Worm (Caenorhabditis elegans) whole organism, young adult: ENCODE data around the gene clec-56.

ENCODE experiments used
- B0261.1 ChIP-seq: sonication (generic microtip); optimal IDR thresholded peaks from 2 replicates; lab custom pipeline; 2016; ENCODE audit warnings: mild to moderate bottlenecking, missing genetic modification characterization, moderate library complexity, missing compliant biosample characterization
- F33H1.4 ChIP-seq: fragments of 200-800 bp; sonication (Bioruptor generic); IDR thresholded peaks from 2 replicates; pipeline ENCODE4 v1.3.6; 2022; ENCODE audit warnings: missing genetic modification reagents, missing genetic modification characterization, missing compliant biosample characterization
- F37B4.10 ChIP-seq: fragments of 200-800 bp; sonication (Bioruptor generic); IDR thresholded peaks from 2 replicates; pipeline ENCODE4 v1.3.6; 2022; ENCODE audit warnings: missing genetic modification characterization, missing compliant biosample characterization
- F52B5.7 ChIP-seq: sonication (generic microtip); optimal IDR thresholded peaks from 2 replicates; lab custom pipeline; 2016; ENCODE audit warnings: mild to moderate bottlenecking, missing genetic modification characterization, missing compliant biosample characterization
- Y79H2A.3 ChIP-seq: fragments of 200-800 bp; sonication (Bioruptor generic); conservative IDR thresholded peaks from 2 replicates; pipeline ENCODE4 v1.3.6; 2022; ENCODE audit warnings: missing genetic modification reagents, missing genetic modification characterization, missing compliant biosample characterization
- ZK185.1 ChIP-seq: sonication (generic microtip); optimal IDR thresholded peaks from 2 replicates; lab custom pipeline; 2016; ENCODE audit warnings: mild to moderate bottlenecking, missing genetic modification characterization, missing compliant biosample characterization; ENCODE audit not compliant: poor library complexity, severe bottlenecking
- athp-1 ChIP-seq: sonication (generic microtip); optimal IDR thresholded peaks from 2 replicates; lab custom pipeline; 2017; ENCODE audit warnings: mild to moderate bottlenecking, missing genetic modification characterization, missing compliant biosample characterization
- attf-3 ChIP-seq: fragments of 200-800 bp; sonication (Bioruptor generic); conservative IDR thresholded peaks from 2 replicates; pipeline ENCODE4 v1.3.6; 2022; ENCODE audit warnings: missing genetic modification reagents, missing genetic modification characterization, missing compliant biosample characterization
- bed-2 ChIP-seq: fragments of 200-800 bp; sonication (Bioruptor generic); IDR thresholded peaks from 2 replicates; pipeline ENCODE4 v1.3.6; 2022; ENCODE audit warnings: missing genetic modification reagents, missing genetic modification characterization, missing compliant biosample characterization
- cebp-2 ChIP-seq: fragments of 200-800 bp; sonication (Bioruptor generic); IDR thresholded peaks from 2 replicates; pipeline ENCODE4 v1.3.6; 2022; ENCODE audit warnings: missing genetic modification characterization, missing compliant biosample characterization
- ceh-100 ChIP-seq: fragments of 200-800 bp; sonication (Bioruptor generic); IDR thresholded peaks from 2 replicates; pipeline ENCODE4 v1.3.6; 2022; ENCODE audit warnings: missing genetic modification reagents, missing genetic modification characterization, missing compliant biosample characterization
- ceh-40 ChIP-seq: fragments of 200-800 bp; sonication (Bioruptor generic); IDR thresholded peaks from 2 replicates; pipeline ENCODE4 v1.3.6; 2022; ENCODE audit warnings: missing genetic modification characterization, missing compliant biosample characterization
- chd-7 ChIP-seq: sonication (generic microtip); optimal IDR thresholded peaks from 2 replicates; lab custom pipeline; 2016; ENCODE audit warnings: mild to moderate bottlenecking, missing genetic modification characterization, moderate library complexity, missing compliant biosample characterization
- dox-1 ChIP-seq: fragments of 200-800 bp; sonication (Bioruptor generic); IDR thresholded peaks from 2 replicates; pipeline ENCODE4 v1.3.6; 2022; ENCODE audit warnings: missing genetic modification reagents, missing genetic modification characterization, missing compliant biosample characterization
- egl-44 ChIP-seq: fragments of 200-800 bp; sonication (Bioruptor generic); IDR thresholded peaks from 2 replicates; pipeline ENCODE4 v1.3.6; 2022; ENCODE audit warnings: missing genetic modification reagents, missing genetic modification characterization, missing compliant biosample characterization
- ekl-4 ChIP-seq: fragments of 200-800 bp; sonication (Bioruptor generic); IDR thresholded peaks from 2 replicates; pipeline ENCODE4 v1.3.6; 2022; ENCODE audit warnings: missing genetic modification reagents, missing genetic modification characterization, missing compliant biosample characterization
- fkh-3 ChIP-seq: sonication (generic microtip); optimal IDR thresholded peaks from 2 replicates; lab custom pipeline; 2016; ENCODE audit warnings: mild to moderate bottlenecking, missing genetic modification characterization, missing compliant biosample characterization
- gei-17 ChIP-seq: fragments of 200-800 bp; sonication (Bioruptor generic); optimal IDR thresholded peaks from 2 replicates; lab custom pipeline; 2018; ENCODE audit warnings: mild to moderate bottlenecking, missing genetic modification characterization, missing compliant biosample characterization
- him-1 ChIP-seq: sonication (generic microtip); optimal IDR thresholded peaks from 2 replicates; lab custom pipeline; 2016; ENCODE audit warnings: missing genotype, missing genetic modification reagents, missing genetic modification characterization, missing compliant biosample characterization
- hmg-1.2 ChIP-seq: fragments of 200-800 bp; sonication (Bioruptor generic); IDR thresholded peaks from 2 replicates; pipeline ENCODE4 v1.3.6; 2022; ENCODE audit warnings: missing genetic modification reagents, missing genetic modification characterization, missing compliant biosample characterization
- hmg-20 ChIP-seq: fragments of 200-800 bp; sonication (Bioruptor generic); IDR thresholded peaks from 2 replicates; pipeline ENCODE4 v1.3.6; 2022; ENCODE audit warnings: missing genetic modification reagents, missing genetic modification characterization, missing compliant biosample characterization
- lag-1 ChIP-seq: fragments of 200-800 bp; sonication (Bioruptor generic); IDR thresholded peaks from 2 replicates; pipeline ENCODE4 v1.3.6; 2022; ENCODE audit warnings: missing genetic modification reagents, missing genetic modification characterization, missing compliant biosample characterization
- lin-26 ChIP-seq: fragments of 200-800 bp; sonication (Bioruptor generic); IDR thresholded peaks from 2 replicates; pipeline ENCODE4 v1.3.6; 2022; ENCODE audit warnings: missing genetic modification reagents, missing genetic modification characterization, missing compliant biosample characterization
- lin-54 ChIP-seq: fragments of 200-800 bp; sonication (Bioruptor generic); optimal IDR thresholded peaks from 2 replicates; lab custom pipeline; 2018; ENCODE audit warnings: mild to moderate bottlenecking, missing genetic modification characterization, missing compliant biosample characterization
- lsl-1 ChIP-seq: fragments of 200-800 bp; sonication (Bioruptor generic); optimal IDR thresholded peaks from 2 replicates; lab custom pipeline; 2018; ENCODE audit warnings: mild to moderate bottlenecking, missing genetic modification characterization, moderate library complexity, missing compliant biosample characterization
- madf-3 ChIP-seq: fragments of 200-800 bp; sonication (Bioruptor generic); IDR thresholded peaks from 2 replicates; pipeline ENCODE4 v1.3.6; 2022; ENCODE audit warnings: missing genetic modification reagents, missing genetic modification characterization, missing compliant biosample characterization
- madf-6 ChIP-seq: fragments of 200-800 bp; sonication (Bioruptor generic); IDR thresholded peaks from 2 replicates; pipeline ENCODE4 v1.3.6; 2022; ENCODE audit warnings: missing genetic modification reagents, missing genetic modification characterization, missing compliant biosample characterization
- mcd-1 ChIP-seq: fragments of 200-800 bp; sonication (Bioruptor generic); IDR thresholded peaks from 2 replicates; pipeline ENCODE4 v1.3.6; 2022; ENCODE audit warnings: missing genetic modification reagents, missing genetic modification characterization, missing compliant biosample characterization
- mxl-1 ChIP-seq: sonication (generic microtip); optimal IDR thresholded peaks from 2 replicates; lab custom pipeline; 2016; ENCODE audit warnings: missing genetic modification characterization, missing compliant biosample characterization
- nfyb-1 ChIP-seq: fragments of 200-800 bp; sonication (Bioruptor generic); IDR thresholded peaks from 2 replicates; pipeline ENCODE4 v1.3.6; 2022; ENCODE audit warnings: missing genetic modification reagents, missing genetic modification characterization, missing compliant biosample characterization
- pbrm-1 ChIP-seq: fragments of 200-800 bp; sonication (Bioruptor generic); IDR thresholded peaks from 2 replicates; pipeline ENCODE4 v1.3.6; 2022; ENCODE audit warnings: missing genetic modification reagents, missing genetic modification characterization, missing compliant biosample characterization
- rcor-1 ChIP-seq: fragments of 200-800 bp; sonication (Bioruptor generic); IDR thresholded peaks from 2 replicates; pipeline ENCODE4 v1.3.6; 2022; ENCODE audit warnings: missing genetic modification reagents, missing genetic modification characterization, missing compliant biosample characterization
- snpc-1.1 ChIP-seq: sonication (generic microtip); optimal IDR thresholded peaks from 2 replicates; lab custom pipeline; 2017; ENCODE audit warnings: missing genetic modification characterization, mild to moderate bottlenecking, missing compliant biosample characterization, antibody characterized with exemption, moderate library complexity, missing genotype, missing genetic modification reagents; ENCODE audit not compliant: insufficient read depth
- snpc-1.3 ChIP-seq: sonication (generic microtip); optimal IDR thresholded peaks from 2 replicates; lab custom pipeline; 2017; ENCODE audit warnings: missing genetic modification characterization, mild to moderate bottlenecking, missing compliant biosample characterization, antibody characterized with exemption, moderate library complexity, missing genotype, missing genetic modification reagents; ENCODE audit not compliant: insufficient read depth
- snpc-3.4 ChIP-seq: sonication (generic microtip); optimal IDR thresholded peaks from 2 replicates; lab custom pipeline; 2017; ENCODE audit warnings: missing genetic modification characterization, mild to moderate bottlenecking, missing compliant biosample characterization, antibody characterized with exemption, moderate library complexity, missing genotype, missing genetic modification reagents
- xnd-1 ChIP-seq: sonication (generic microtip); optimal IDR thresholded peaks from 2 replicates; lab custom pipeline; 2016; ENCODE audit warnings: missing genotype, missing genetic modification reagents, missing genetic modification characterization, missing compliant biosample characterization
- ztf-18 ChIP-seq: sonication (generic microtip); optimal IDR thresholded peaks from 2 replicates; lab custom pipeline; 2016; ENCODE audit warnings: missing genotype, mild to moderate bottlenecking, missing genetic modification characterization, missing compliant biosample characterization
- ztf-6 ChIP-seq: fragments of 200-800 bp; sonication (Bioruptor generic); IDR thresholded peaks from 2 replicates; pipeline ENCODE4 v1.3.6; 2022; ENCODE audit warnings: missing genetic modification reagents, missing genetic modification characterization, missing compliant biosample characterization

clec-56 gene

ce11 chrV:14468196-14468874, 5.9 kb upstream of the clec-56 start, which contains the start of gene srz-97 (continued):
- TF ChIP-seq egl-44 (GFP tag; lab: Robert Waterston, UW) = 0 out of 2 replicates have a peak, but pooled peaks have one; percentile 29
- 0 out of 2 replicates have a peak, but pooled peaks have one; percentile 42 for TF ChIP-seq ceh-100 (GFP tag; lab: Robert Waterston, UW)
- peak; percentile 74 for TF ChIP-seq mcd-1
- 0 out of 2 replicates have a peak, but pooled peaks have one; percentile 73 for TF ChIP-seq F37B4.10 (GFP tag; lab: Robert Waterston, UW)
- no peak for TF ChIP-seq ztf-6 (GFP tag; lab: Robert Waterston, UW)
- peak; percentile 39 for TF ChIP-seq snpc-1.3 (tag; lab: Kevin White, UChicago)
- TF ChIP-seq gei-17 (GFP tag; lab: Kevin White, UChicago) = no peak
- TF ChIP-seq hmg-20 (GFP tag; lab: Robert Waterston, UW) = 0 out of 2 replicates have a peak, but pooled peaks have one; percentile 45
- TF ChIP-seq lin-54 (GFP tag; lab: Kevin White, UChicago) = peak; percentile 13
- no peak for TF ChIP-seq attf-3
- TF ChIP-seq fkh-3 = no peak
- peak; percentile 88 for TF ChIP-seq dox-1 (GFP tag; lab: Robert Waterston, UW)
- peak; percentile 79 for TF ChIP-seq him-1
- peak; percentile 34 for TF ChIP-seq chd-7 (tag; lab: Kevin White, UChicago)
- peak; percentile 35; the same call in 1 of the 2 replicates for TF ChIP-seq F33H1.4 (GFP tag; lab: Robert Waterston, UW)
- no peak for TF ChIP-seq F52B5.7 (tag; lab: Kevin White, UChicago)
- no peak for TF ChIP-seq lag-1 (GFP tag; lab: Robert Waterston, UW)
- TF ChIP-seq ekl-4 (GFP tag; lab: Robert Waterston, UW) = peak; percentile 37; the same call in 1 of the 2 replicates
- TF ChIP-seq mxl-1 (tag; lab: Kevin White, UChicago) = no peak
- peak; percentile 17 for TF ChIP-seq B0261.1 (tag; lab: Kevin White, UChicago)
- TF ChIP-seq lsl-1 (GFP tag; lab: Kevin White, UChicago) = peak; percentile 59
- no peak for TF ChIP-seq cebp-2
- TF ChIP-seq madf-3 (GFP tag; lab: Robert Waterston, UW) = no peak
- peak; percentile 37; the same call in 1 of the 2 replicates for TF ChIP-seq bed-2 (GFP tag; lab: Robert Waterston, UW)
- TF ChIP-seq ztf-18 (tag; lab: Kevin White, UChicago) = peak; percentile 27
- peak; percentile 83 for TF ChIP-seq madf-6 (GFP tag; lab: Robert Waterston, UW)
- peak; percentile 39 for TF ChIP-seq snpc-3.4 (tag; lab: Kevin White, UChicago)
- peak; percentile 13 for TF ChIP-seq ZK185.1
- peak; percentile 65 for TF ChIP-seq nfyb-1 (GFP tag; lab: Robert Waterston, UW)
- TF ChIP-seq rcor-1 (GFP tag; lab: Robert Waterston, UW) = peak; percentile 81
- peak; percentile 15 for TF ChIP-seq athp-1 (tag; lab: Kevin White, UChicago)
- peak; percentile 68; the same call in 1 of the 2 replicates for TF ChIP-seq lin-26 (GFP tag; lab: Robert Waterston, UW)
- peak; percentile 79 for TF ChIP-seq pbrm-1 (GFP tag; lab: Robert Waterston, UW)
- 0 out of 2 replicates have a peak, but pooled peaks have one; percentile 42 for TF ChIP-seq Y79H2A.3
- peak; percentile 93 for TF ChIP-seq hmg-1.2 (GFP tag; lab: Robert Waterston, UW)
- TF ChIP-seq xnd-1 (tag; lab: Kevin White, UChicago) = peak; percentile 21
- TF ChIP-seq snpc-1.1 (tag; lab: Kevin White, UChicago) = peak; percentile 93
- TF ChIP-seq ceh-40 (GFP tag; lab: Robert Waterston, UW) = 0 out of 2 replicates have a peak, but pooled peaks have one; percentile 15
